Worm (Caenorhabditis elegans) whole organism, L4 larva: ENCODE measurements around the gene cra-1.
A peak's percentile ranks its signal among the peaks of the same experiment; 100 is the strongest.

Experiments
- D1046.2 ChIP-seq: fragments of 200-800 bp; sonication (Bioruptor generic); IDR thresholded peaks from 2 replicates; pipeline ENCODE4 v1.3.6; 2022; ENCODE audit warnings: missing genetic modification characterization, missing compliant biosample characterization
- F10B5.3 ChIP-seq: sonication (generic microtip); optimal IDR thresholded peaks from 2 replicates; lab custom pipeline; 2016; ENCODE audit warnings: mild to moderate bottlenecking, missing genetic modification characterization, missing compliant biosample characterization
- F49E8.2 ChIP-seq: sonication (generic microtip); optimal IDR thresholded peaks from 2 replicates; lab custom pipeline; 2016; ENCODE audit warnings: missing compliant biosample characterization, mild to moderate bottlenecking, missing genetic modification characterization, borderline replicate concordance
- Y105C5A.15 ChIP-seq: fragments of 200-800 bp; sonication (Bioruptor generic); IDR thresholded peaks from 2 replicates; pipeline ENCODE4 v1.3.6; 2022; ENCODE audit warnings: missing genetic modification characterization, missing compliant biosample characterization
- Y75B8A.6 ChIP-seq: fragments of 200-800 bp; sonication (Bioruptor generic); IDR thresholded peaks from 2 replicates; pipeline ENCODE4 v1.3.6; 2022; ENCODE audit warnings: missing genetic modification reagents, missing genetic modification characterization, missing compliant biosample characterization
- ZK337.2 ChIP-seq: fragments of 200-800 bp; sonication (Bioruptor generic); IDR thresholded peaks from 2 replicates; pipeline ENCODE4 v1.3.6; 2022; ENCODE audit warnings: missing genetic modification reagents, missing genetic modification characterization, missing compliant biosample characterization
- ama-1 ChIP-seq: fragments of 150-350 bp; optimal IDR thresholded peaks from 2 replicates; lab custom pipeline; 2014; ENCODE audit warnings: inconsistent platforms, mixed read lengths
- arid-1 ChIP-seq: fragments of 200-800 bp; sonication (Bioruptor generic); conservative IDR thresholded peaks from 2 replicates; pipeline ENCODE4 v1.3.6; 2022; ENCODE audit warnings: missing genetic modification reagents, missing genetic modification characterization, missing compliant biosample characterization
- ceh-20 ChIP-seq: fragments of 200-800 bp; sonication (Bioruptor generic); IDR thresholded peaks from 2 replicates; pipeline ENCODE4 v1.3.6; 2022; ENCODE audit warnings: missing genetic modification reagents, missing genetic modification characterization, missing compliant biosample characterization
- ceh-28 ChIP-seq: fragments of 150-350 bp; optimal IDR thresholded peaks from 2 replicates; lab custom pipeline; 2014; ENCODE audit warnings: missing biosample characterization, missing genetic modification reagents, missing genetic modification characterization
- ceh-44 ChIP-seq: fragments of 200-800 bp; sonication (Bioruptor generic); IDR thresholded peaks from 2 replicates; pipeline ENCODE4 v1.3.6; 2022; ENCODE audit warnings: missing genetic modification reagents, missing genetic modification characterization, missing compliant biosample characterization
- cey-2 ChIP-seq: sonication (generic microtip); optimal IDR thresholded peaks from 3 replicates; lab custom pipeline; 2017; ENCODE audit warnings: missing genetic modification characterization, mild to moderate bottlenecking, missing compliant biosample characterization, antibody characterized with exemption, borderline replicate concordance; ENCODE audit not compliant: insufficient read depth
- daf-16 ChIP-seq, 3 experiments: sonication (generic microtip); optimal IDR thresholded peaks; 2 replicates each; lab custom pipeline; 2016 to 2017; ENCODE audit warnings: missing genetic modification characterization in 3 of 3, missing genetic modification reagents in 3 of 3, mild to moderate bottlenecking in 2 of 3, missing compliant biosample characterization in 2 of 3, missing biosample characterization in 1 of 3, moderate library complexity in 1 of 3
- daf-8 ChIP-seq: fragments of 200-800 bp; sonication (Bioruptor generic); IDR thresholded peaks from 2 replicates; pipeline ENCODE4 v1.3.6; 2022; ENCODE audit warnings: missing genetic modification characterization, missing compliant biosample characterization
- dmd-8 ChIP-seq: fragments of 200-800 bp; sonication (Bioruptor generic); IDR thresholded peaks from 2 replicates; pipeline ENCODE4 v1.3.6; 2022; ENCODE audit warnings: missing genetic modification characterization, missing compliant biosample characterization
- dpl-1 ChIP-seq: fragments of 150-350 bp; optimal IDR thresholded peaks from 2 replicates; lab custom pipeline; 2014; ENCODE audit warnings: missing biosample characterization, missing genetic modification reagents, missing genetic modification characterization
- dve-1 ChIP-seq: sonication (generic microtip); optimal IDR thresholded peaks from 2 replicates; lab custom pipeline; 2017; ENCODE audit warnings: antibody characterized with exemption, mild to moderate bottlenecking, missing genetic modification characterization, missing compliant biosample characterization; ENCODE audit not compliant: insufficient read depth
- egl-43 ChIP-seq: fragments of 200-800 bp; sonication (Bioruptor generic); IDR thresholded peaks from 2 replicates; pipeline ENCODE4 v1.3.6; 2022; ENCODE audit warnings: missing genetic modification reagents, missing genetic modification characterization, missing compliant biosample characterization
- fkh-10 ChIP-seq: fragments of 150-350 bp; optimal IDR thresholded peaks from 2 replicates; lab custom pipeline; 2014; ENCODE audit warnings: missing biosample characterization, missing genetic modification reagents, missing genetic modification characterization
- fos-1 ChIP-seq: fragments of 150-350 bp; optimal IDR thresholded peaks from 2 replicates; lab custom pipeline; 2014; ENCODE audit warnings: missing biosample characterization, missing genetic modification characterization
- hlh-11 ChIP-seq: fragments of 200-800 bp; sonication (Bioruptor generic); optimal IDR thresholded peaks from 2 replicates; lab custom pipeline; 2018; ENCODE audit warnings: mild to moderate bottlenecking, missing genetic modification characterization, missing compliant biosample characterization
- hlh-30 ChIP-seq: sonication (generic microtip); optimal IDR thresholded peaks from 2 replicates; lab custom pipeline; 2017; ENCODE audit warnings: antibody characterized with exemption, mild to moderate bottlenecking, missing genetic modification characterization, missing compliant biosample characterization; ENCODE audit not compliant: insufficient read depth
- hmg-1.1 ChIP-seq: fragments of 200-800 bp; sonication (Bioruptor generic); IDR thresholded peaks from 2 replicates; pipeline ENCODE4 v1.3.6; 2022; ENCODE audit warnings: missing genetic modification reagents, missing genetic modification characterization, missing compliant biosample characterization
- lin-1 ChIP-seq: fragments of 200-800 bp; sonication (Bioruptor generic); IDR thresholded peaks from 2 replicates; pipeline ENCODE4 v1.3.6; 2022; ENCODE audit warnings: missing genetic modification reagents, missing genetic modification characterization, missing compliant biosample characterization
- lin-29 ChIP-seq: fragments of 200-800 bp; sonication (Bioruptor generic); IDR thresholded peaks from 2 replicates; pipeline ENCODE4 v1.3.6; 2022; ENCODE audit warnings: missing genetic modification reagents, missing genetic modification characterization, missing compliant biosample characterization
- lir-3 ChIP-seq: sonication (generic microtip); optimal IDR thresholded peaks from 2 replicates; lab custom pipeline; 2016; ENCODE audit warnings: mild to moderate bottlenecking, missing genetic modification characterization, missing compliant biosample characterization
- lsy-2 ChIP-seq, 2 experiments: fragments of 150-350 bp in 1 of 2; sonication (generic microtip) in 1 of 2; optimal IDR thresholded peaks; 2 replicates each; lab custom pipeline; 2014 to 2017; ENCODE audit warnings: missing biosample characterization in 2 of 2, missing genetic modification characterization in 2 of 2
- madf-5 ChIP-seq, 2 experiments: fragments of 200-800 bp; sonication (Bioruptor generic); IDR thresholded peaks; 2 replicates each; pipeline ENCODE4 v1.3.6; 2022; ENCODE audit warnings: missing compliant biosample characterization in 2 of 2, missing genetic modification characterization in 2 of 2
- madf-9 ChIP-seq: fragments of 200-800 bp; sonication (Bioruptor generic); conservative IDR thresholded peaks from 2 replicates; pipeline ENCODE4 v1.3.6; 2022; ENCODE audit warnings: missing genetic modification reagents, missing genetic modification characterization, missing compliant biosample characterization
- mdl-1 ChIP-seq, 2 experiments: fragments of 150-350 bp in 1 of 2; sonication (generic microtip) in 1 of 2; optimal IDR thresholded peaks; 2 replicates each; lab custom pipeline; 2014 to 2017; ENCODE audit warnings: missing biosample characterization in 2 of 2, missing genetic modification characterization in 2 of 2
- mxl-2 ChIP-seq: fragments of 200-800 bp; sonication (Bioruptor generic); conservative IDR thresholded peaks from 2 replicates; pipeline ENCODE4 v1.3.6; 2022; ENCODE audit warnings: missing genetic modification reagents, missing genetic modification characterization, missing compliant biosample characterization
- nhr-10 ChIP-seq: fragments of 150-350 bp; optimal IDR thresholded peaks from 2 replicates; lab custom pipeline; 2014; ENCODE audit warnings: missing biosample characterization, missing genetic modification characterization
- nhr-102 ChIP-seq: sonication (generic microtip); optimal IDR thresholded peaks from 2 replicates; lab custom pipeline; 2016; ENCODE audit warnings: mild to moderate bottlenecking, missing genetic modification characterization, moderate library complexity, missing compliant biosample characterization
- nhr-111 ChIP-seq: fragments of 200-800 bp; sonication (Bioruptor generic); optimal IDR thresholded peaks from 2 replicates; lab custom pipeline; 2018; ENCODE audit warnings: mild to moderate bottlenecking, missing genetic modification characterization, missing compliant biosample characterization
- nhr-25 ChIP-seq: sonication (generic microtip); optimal IDR thresholded peaks from 2 replicates; lab custom pipeline; 2017; ENCODE audit warnings: missing genetic modification characterization, mild to moderate bottlenecking, missing compliant biosample characterization, antibody characterized with exemption, moderate library complexity, borderline replicate concordance; ENCODE audit not compliant: insufficient read depth
- nhr-48 ChIP-seq: sonication (generic microtip); optimal IDR thresholded peaks from 2 replicates; lab custom pipeline; 2016; ENCODE audit warnings: mild to moderate bottlenecking, missing genetic modification characterization, missing compliant biosample characterization
- nhr-76 ChIP-seq: fragments of 150-350 bp; optimal IDR thresholded peaks from 2 replicates; lab custom pipeline; 2014; ENCODE audit warnings: missing biosample characterization, missing genetic modification characterization
- pha-4 ChIP-seq, 2 experiments: fragments of 150-350 bp in 1 of 2; fragments of 200-800 bp in 1 of 2; sonication (Bioruptor generic) in 1 of 2; IDR thresholded peaks in 1 of 2; optimal IDR thresholded peaks in 1 of 2; 2 replicates each; pipeline versions ENCODE4 v1.3.6 to Lab custom; 2014 to 2022; ENCODE audit warnings: missing genetic modification characterization in 2 of 2, missing genetic modification reagents in 2 of 2, missing biosample characterization in 1 of 2, missing compliant biosample characterization in 1 of 2
- php-3 ChIP-seq: fragments of 200-800 bp; sonication (Bioruptor generic); IDR thresholded peaks from 2 replicates; pipeline ENCODE4 v1.3.6; 2022; ENCODE audit warnings: missing genetic modification reagents, missing genetic modification characterization, missing compliant biosample characterization
- pqm-1 ChIP-seq: sonication (generic microtip); optimal IDR thresholded peaks from 2 replicates; lab custom pipeline; 2017; ENCODE audit warnings: missing biosample characterization, missing genetic modification characterization
- snpc-1.2 ChIP-seq: fragments of 200-800 bp; sonication (Bioruptor generic); IDR thresholded peaks from 2 replicates; pipeline ENCODE4 v1.3.6; 2022; ENCODE audit warnings: missing genetic modification reagents, missing genetic modification characterization, missing compliant biosample characterization
- snpc-4 ChIP-seq: fragments of 150-350 bp; optimal IDR thresholded peaks from 2 replicates; lab custom pipeline; 2014; ENCODE audit warnings: missing biosample characterization, missing genetic modification characterization
- spr-3 ChIP-seq: fragments of 200-800 bp; sonication (Bioruptor generic); optimal IDR thresholded peaks from 2 replicates; lab custom pipeline; 2018; ENCODE audit warnings: mild to moderate bottlenecking, missing genetic modification characterization, missing compliant biosample characterization
- vab-7 ChIP-seq: fragments of 200-800 bp; sonication (Bioruptor generic); IDR thresholded peaks from 2 replicates; pipeline ENCODE4 v1.3.6; 2022; ENCODE audit warnings: missing genetic modification reagents, missing genetic modification characterization, missing compliant biosample characterization
- zag-1 ChIP-seq: fragments of 150-350 bp; optimal IDR thresholded peaks from 2 replicates; lab custom pipeline; 2014; ENCODE audit warnings: missing biosample characterization, missing genetic modification characterization
- zfp-3 ChIP-seq: fragments of 200-800 bp; sonication (Bioruptor generic); conservative IDR thresholded peaks from 2 replicates; pipeline ENCODE4 v1.3.6; 2022; ENCODE audit warnings: missing genetic modification reagents, missing genetic modification characterization, missing compliant biosample characterization
- ztf-7 ChIP-seq: fragments of 150-350 bp; optimal IDR thresholded peaks from 2 replicates; lab custom pipeline; 2014; ENCODE audit warnings: missing biosample characterization, missing genetic modification characterization

cra-1 gene

DNA sequence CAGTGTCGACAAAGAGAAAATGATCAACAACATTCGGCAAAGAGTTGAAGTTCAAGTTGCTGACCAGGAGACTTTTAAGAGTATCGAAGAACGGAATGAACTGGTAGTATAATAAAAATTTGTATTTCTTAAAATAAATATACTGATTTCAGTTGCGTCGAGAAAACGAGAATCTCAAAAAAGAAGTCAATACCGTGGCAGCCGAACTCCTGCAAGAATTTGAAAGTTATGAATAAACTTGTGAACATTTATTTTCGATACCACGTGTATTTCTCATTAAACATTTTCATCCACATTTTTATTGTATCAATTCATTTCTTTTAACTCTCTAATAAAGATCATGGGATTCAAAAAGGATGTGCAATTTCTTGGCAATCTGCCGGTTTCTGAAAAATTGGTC, 736 bp upstream of the cra-1 start, which contains the start of gene K04C2.8:
Gene K04C2.8 (plus strand): TSS at position 301 of the 400 bp plus-strand sequence.
- TF ChIP-seq ceh-44, result no peak
- no peak for TF ChIP-seq arid-1 (GFP tag; lab: Robert Waterston, UW)
- no peak for TF ChIP-seq F10B5.3 (tag; lab: Kevin White, UChicago)
- no peak for TF ChIP-seq ceh-20 (GFP tag; lab: Robert Waterston, UW)
- TF ChIP-seq lin-29 (GFP tag; lab: Robert Waterston, UW), result no peak
- TF ChIP-seq D1046.2 (GFP tag; lab: Robert Waterston, UW), result no peak
- TF ChIP-seq, all 104 proteins: peak for 0

DNA sequence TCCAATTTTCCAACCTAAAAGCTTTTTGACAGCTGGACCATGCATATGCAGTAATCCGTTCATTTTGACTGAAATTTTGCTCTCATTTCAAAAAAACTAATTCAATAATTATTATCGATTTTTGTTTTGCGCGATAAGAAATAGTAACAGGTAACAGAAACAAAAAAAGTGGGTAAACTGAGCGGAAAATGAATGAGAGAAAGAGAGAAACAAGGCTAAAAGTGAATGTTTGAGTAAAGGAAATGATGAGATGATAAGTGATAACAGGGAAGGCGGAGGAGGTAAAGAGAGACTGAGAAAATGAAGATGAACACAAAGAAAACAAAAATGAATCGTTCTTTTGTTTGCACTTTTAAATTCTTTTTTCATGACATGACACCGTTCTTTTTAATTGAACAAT, 5.4 kb downstream of the cra-1 start, which contains the start of gene sma-3:
Gene sma-3 (minus strand): TSS at position 68 of the 400 bp plus-strand sequence.
- TF ChIP-seq D1046.2 (GFP tag; lab: Robert Waterston, UW) (no peak), spr-3 (GFP tag; lab: Kevin White, UChicago) (no peak), vab-7 (GFP tag; lab: Robert Waterston, UW) (no peak), dpl-1 (GFP tag; lab: Kevin White, UChicago) (no peak), ceh-44 (no peak), lin-1 (GFP tag; lab: Robert Waterston, UW) (peak; percentile 55; the same call in 1 of the 2 replicates), zag-1 (tag; lab: Kevin White, UChicago) (no peak), dve-1 (tag; lab: Kevin White, UChicago) (peak; percentile 20), nhr-102 (tag; lab: Kevin White, UChicago) (no peak), hlh-11 (peak; percentile 68), F49E8.2 (tag; lab: Kevin White, UChicago) (no peak), zfp-3 (no peak), Y105C5A.15 (GFP tag; lab: Robert Waterston, UW) (no peak), snpc-1.2 (GFP tag; lab: Robert Waterston, UW) (no peak), nhr-10 (tag; lab: Kevin White, UChicago) (no peak), madf-5 (GFP tag; IDR thresholded peaks at IDR 0.05; lab: Robert Waterston, UW) (no peak), fos-1 (no peak), pqm-1 (peak; percentile 95), nhr-48 (no peak), pha-4 (GFP tag; IDR thresholded peaks at IDR 0.05; lab: Robert Waterston, UW) (no peak), pha-4 (tag; optimal IDR thresholded peaks at IDR 0.05; lab: Kevin White, UChicago) (no peak), ZK337.2 (GFP tag; lab: Robert Waterston, UW) (no peak), mxl-2 (GFP tag; lab: Robert Waterston, UW) (no peak), ceh-28 (tag; lab: Kevin White, UChicago) (peak; percentile 40), fkh-10 (GFP tag; lab: Kevin White, UChicago) (no peak), nhr-111 (GFP tag; lab: Kevin White, UChicago) (no peak), lir-3 (tag; lab: Kevin White, UChicago) (no peak), lsy-2 (tag; optimal IDR thresholded peaks at IDR 0.05; lab: Kevin White, UChicago) (no peak), snpc-4 (tag; lab: Kevin White, UChicago) (no peak), ama-1 (no peak), hmg-1.1 (no peak), nhr-76 (tag; lab: Kevin White, UChicago) (no peak), php-3 (GFP tag; lab: Robert Waterston, UW) (no peak), madf-9 (GFP tag; lab: Robert Waterston, UW) (no peak), daf-8 (GFP tag; lab: Robert Waterston, UW) (no peak), ceh-20 (GFP tag; lab: Robert Waterston, UW) (no peak), Y75B8A.6 (GFP tag; lab: Robert Waterston, UW) (no peak), daf-16 (GFP tag; optimal IDR thresholded peaks at IDR 0.05; lab: Kevin White, UChicago) (no peak), daf-16 (tag; optimal IDR thresholded peaks at IDR 0.05; lab: Kevin White, UChicago) (peak; percentile 91), ztf-7 (tag; lab: Kevin White, UChicago) (no peak), nhr-25 (tag; lab: Kevin White, UChicago) (no peak), mdl-1 (tag; optimal IDR thresholded peaks at IDR 0.05; lab: Kevin White, UChicago) (no peak), dmd-8 (GFP tag; lab: Robert Waterston, UW) (no peak), cey-2 (tag; lab: Kevin White, UChicago) (no peak), hlh-30 (tag; lab: Kevin White, UChicago) (no peak), egl-43 (GFP tag; lab: Robert Waterston, UW) (no peak)
